Fruit fly (Drosophila melanogaster): ENCODE measurements around the gene CG9302.

Gene CG9302

dm6 chr2L:13394903-13395302 lies 16.6 kb upstream of the CG9302 start, which contains the start of gene RpL24 (continued):
- TF ChIP-seq woc (GFP tag; optimal IDR thresholded peaks at IDR 0.05) (peak; percentile 53), dsf (GFP tag; optimal IDR thresholded peaks at IDR 0.05; ENCODE audit: borderline replicate concordance) (peak; percentile 27), Vsx2 (GFP tag; optimal IDR thresholded peaks at IDR 0.05; ENCODE audit: partially characterized antibody) (no peak), N (GFP tag; optimal IDR thresholded peaks at IDR 0.05) (no peak), psq (GFP tag; optimal IDR thresholded peaks at IDR 0.05) (peak; percentile 74), h (GFP tag; optimal IDR thresholded peaks at IDR 0.05) (peak; percentile 91), ey (GFP tag; optimal IDR thresholded peaks at IDR 0.05) (peak; percentile 69), CG32264 (GFP tag; optimal IDR thresholded peaks at IDR 0.05) (peak; percentile 63), brk (GFP tag; optimal IDR thresholded peaks at IDR 0.05) (no peak), Hr78 (GFP tag; optimal IDR thresholded peaks at IDR 0.05) (no peak), usp (GFP tag; optimal IDR thresholded peaks at IDR 0.05) (no peak)

- TF ChIP-seq dsf (GFP tag; optimal IDR thresholded peaks at IDR 0.05; ENCODE audit: borderline replicate concordance) (peak; percentile 92), CrebA (GFP tag; optimal IDR thresholded peaks at IDR 0.05; ENCODE audit: borderline replicate concordance) (no peak), usp (GFP tag; optimal IDR thresholded peaks at IDR 0.05) (no peak), CG9705 (GFP tag; optimal IDR thresholded peaks at IDR 0.05) (peak; percentile 93), rgr (GFP tag; optimal IDR thresholded peaks at IDR 0.05) (peak; percentile 98), Myc (optimal IDR thresholded peaks at IDR 0.05) (no peak), Hnf4 (GFP tag; optimal IDR thresholded peaks at IDR 0.05) (peak; percentile 96), Dfd (GFP tag; optimal IDR thresholded peaks at IDR 0.05) (no peak), Abd-B (GFP tag; optimal IDR thresholded peaks at IDR 0.05) (no peak), psq (GFP tag; optimal IDR thresholded peaks at IDR 0.05) (peak; percentile 93), foxo (GFP tag; optimal IDR thresholded peaks at IDR 0.05) (peak; percentile 70 to 98), fru (GFP tag; optimal IDR thresholded peaks at IDR 0.05) (peak; percentile 94), Dif (GFP tag; optimal IDR thresholded peaks at IDR 0.05; ENCODE audit: partially characterized antibody) (no peak), sv (GFP tag; optimal IDR thresholded peaks at IDR 0.05) (peak; percentile 97), pan (optimal IDR thresholded peaks at IDR 0.05) (no peak), h (GFP tag; optimal IDR thresholded peaks at IDR 0.05) (peak; percentile 97), OdsH (GFP tag; optimal IDR thresholded peaks at IDR 0.05) (peak; percentile 95), Sp1 (GFP tag; optimal IDR thresholded peaks at IDR 0.05) (peak; percentile 92), woc (GFP tag; optimal IDR thresholded peaks at IDR 0.05) (peak; percentile 91), CG32264 (GFP tag; optimal IDR thresholded peaks at IDR 0.05) (peak; percentile 63), sage (GFP tag; optimal IDR thresholded peaks at IDR 0.05) (peak; percentile 90), Rel (GFP tag; optimal IDR thresholded peaks at IDR 0.05) (peak; percentile 80), Rel (tag; optimal IDR thresholded peaks at IDR 0.05) (peak; percentile 74), lola (GFP tag; optimal IDR thresholded peaks at IDR 0.05) (no peak), brk (GFP tag; optimal IDR thresholded peaks at IDR 0.05) (no peak), GATAd (GFP tag; optimal IDR thresholded peaks at IDR 0.05) (peak; percentile 92), br (GFP tag; optimal IDR thresholded peaks at IDR 0.05) (peak; percentile 94), Hr83 (GFP tag; optimal IDR thresholded peaks at IDR 0.05; ENCODE audit: poor library complexity, severe bottlenecking) (peak; percentile 92), jim (GFP tag; optimal IDR thresholded peaks at IDR 0.05) (peak; percentile 78), ey (GFP tag; optimal IDR thresholded peaks at IDR 0.05) (peak; percentile 93), dmrt93B (GFP tag; optimal IDR thresholded peaks at IDR 0.05) (peak; percentile 90), Hr78 (GFP tag; optimal IDR thresholded peaks at IDR 0.05) (no peak), tai (GFP tag; optimal IDR thresholded peaks at IDR 0.05) (no peak), N (GFP tag; optimal IDR thresholded peaks at IDR 0.05) (no peak), Vsx2 (GFP tag; optimal IDR thresholded peaks at IDR 0.05; ENCODE audit: partially characterized antibody) (no peak), Jra (GFP tag; optimal IDR thresholded peaks at IDR 0.05) (peak; percentile 90), HLH106 (tag; optimal IDR thresholded peaks at IDR 0.05) (peak; percentile 97), dl (GFP tag; optimal IDR thresholded peaks at IDR 0.05; ENCODE audit: insufficient read depth in 1 of 2, partially characterized antibody in 2 of 2) (no peak), Mio (GFP tag; optimal IDR thresholded peaks at IDR 0.05) (peak; percentile 62)
These were observed 8.9 kb upstream of the CG9302 start, which contains the start of the genes Ing5 and CG7099 for dm6 chr2L:13387255-13387654. TSS of gene Ing5 (minus strand) at chr2L:13387312. TSS of gene CG7099 (plus strand) at chr2L:13387571.
